Fruit fly (Drosophila melanogaster): ENCODE measurements around the gene fz.

DNA sequence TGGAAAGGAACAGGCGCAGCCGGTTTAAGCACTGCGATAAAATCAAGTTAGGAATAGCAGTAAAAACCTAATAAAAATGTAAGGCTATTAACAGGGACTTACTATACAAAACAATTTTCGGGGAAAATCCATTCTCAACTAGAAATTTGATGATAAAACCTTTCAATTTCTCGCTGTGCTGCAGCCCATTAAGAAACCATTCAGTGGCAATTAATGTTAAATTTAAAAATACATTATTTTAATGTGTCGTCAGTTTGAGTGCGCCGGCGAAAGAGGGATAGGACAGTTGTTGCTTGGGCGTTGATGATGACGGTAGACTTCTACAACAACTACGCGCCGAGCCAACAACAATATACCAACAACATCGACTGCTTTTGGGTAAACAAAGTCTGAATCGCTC, 45.0 kb downstream of the fz start:
- TF ChIP-seq CG31627 (GFP tag; optimal IDR thresholded peaks at IDR 0.05): no peak
- no peak for TF ChIP-seq CG16779 (tag; optimal IDR thresholded peaks at IDR 0.05)
- TF ChIP-seq CG6854 (GFP tag; optimal IDR thresholded peaks at IDR 0.05): no peak
- TF ChIP-seq dac (GFP tag; optimal IDR thresholded peaks at IDR 0.05): no peak
- TF ChIP-seq esn (GFP tag; optimal IDR thresholded peaks at IDR 0.05): peak; percentile 4
- TF ChIP-seq acj6 (GFP tag; optimal IDR thresholded peaks at IDR 0.05): peak; percentile 14
- no peak for TF ChIP-seq CG3032 (tag; optimal IDR thresholded peaks at IDR 0.05)
- peak; percentile 22 for TF ChIP-seq CG3919 (GFP tag; optimal IDR thresholded peaks at IDR 0.05)
- TF ChIP-seq Lpt (GFP tag; optimal IDR thresholded peaks at IDR 0.05): no peak
- no peak for TF ChIP-seq Blimp-1 (GFP tag; optimal IDR thresholded peaks at IDR 0.05)
- no peak for TF ChIP-seq CG8319 (GFP tag; optimal IDR thresholded peaks at IDR 0.05)

Measured in whole organism, prepupa.